Worm (Caenorhabditis elegans): ENCODE results near the gene B0432.8.

- no peak for TF ChIP-seq unc-62 (GFP tag; optimal IDR thresholded peaks at IDR 0.05)
- no peak for TF ChIP-seq nhr-237 (tag; optimal IDR thresholded peaks at IDR 0.05)
- no peak for TF ChIP-seq nhr-77 (tag; optimal IDR thresholded peaks at IDR 0.05)
- no peak for TF ChIP-seq elt-1 (tag; optimal IDR thresholded peaks at IDR 0.05)
Observed at ce11 chrII:232641-233040, 45.9 kb downstream of the B0432.8 start, which contains the start of gene Y43H11AL.1.
